Worm (Caenorhabditis elegans): Measurements from ENCODE around the gene C31H1.2.

- TF ChIP-seq elt-3 (tag; optimal IDR thresholded peaks at IDR 0.05) (no peak), zag-1 (tag; optimal IDR thresholded peaks at IDR 0.05) (no peak), lin-13 (GFP tag; optimal IDR thresholded peaks at IDR 0.05) (no peak), nhr-25 (tag; optimal IDR thresholded peaks at IDR 0.05) (no peak), snpc-4 (tag; optimal IDR thresholded peaks at IDR 0.05) (no peak), nhr-23 (tag; optimal IDR thresholded peaks at IDR 0.05) (no peak), lin-11 (tag; optimal IDR thresholded peaks at IDR 0.05) (no peak), elt-1 (tag; optimal IDR thresholded peaks at IDR 0.05) (no peak)
Observed at ce11 chrIV:5754821-5755220, 36.3 kb upstream of the C31H1.2 start.
